Fruit fly (Drosophila melanogaster): ENCODE measurements around the gene trh.

The trh gene

DNA sequence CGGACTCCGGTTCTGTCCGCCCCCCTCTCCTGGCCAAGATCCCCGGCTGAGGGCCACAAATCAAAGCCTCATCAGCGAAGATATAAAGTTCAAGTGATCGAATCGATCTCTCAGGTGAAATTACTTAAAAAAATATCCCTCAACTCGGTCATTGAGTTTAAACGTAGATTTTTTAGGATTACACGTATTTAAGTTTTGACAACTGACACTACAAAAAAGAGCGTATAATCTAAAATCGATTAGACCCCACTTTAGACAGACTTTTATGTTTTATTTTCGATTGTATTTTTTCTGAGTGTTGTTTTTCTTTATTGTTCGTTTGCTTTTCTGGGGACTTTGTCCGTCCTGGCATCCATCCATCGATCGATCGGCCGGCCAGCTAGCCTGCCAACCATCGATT lies 7.3 kb downstream of the trh start:
- TF ChIP-seq noc (tag; optimal IDR thresholded peaks at IDR 0.05), result no peak

DNA sequence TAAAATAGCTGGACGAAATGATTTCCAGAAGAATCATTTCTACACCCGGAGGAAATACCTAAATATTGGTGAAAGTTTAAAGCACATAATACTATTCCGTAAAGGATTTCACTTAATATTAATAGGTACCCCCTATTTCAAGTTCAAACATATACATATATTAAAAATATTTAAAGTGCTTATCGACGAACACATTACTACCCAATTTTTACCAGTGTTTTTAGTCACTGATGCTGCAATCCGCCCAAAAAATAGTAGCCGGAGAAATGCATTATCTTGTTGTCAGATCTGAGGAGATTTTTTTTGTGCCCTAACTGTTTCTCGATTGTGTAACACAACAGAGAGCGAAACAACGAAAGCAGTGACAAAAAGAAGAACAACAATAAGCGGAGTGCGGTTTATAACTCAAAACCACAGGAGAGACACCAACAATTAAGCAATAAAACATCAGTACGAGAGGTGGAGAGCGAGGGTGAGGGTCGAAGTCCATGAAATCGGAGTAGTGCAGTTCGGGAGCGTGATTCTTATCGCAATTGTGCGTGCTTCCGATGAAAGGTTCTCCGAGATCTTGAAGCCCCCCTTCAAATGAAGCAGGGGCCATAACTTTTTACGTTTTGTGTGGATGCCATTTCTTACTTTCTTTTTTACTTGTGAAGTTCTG lies 11.4 kb downstream of the trh start:
- no peak for TF ChIP-seq noc (tag; optimal IDR thresholded peaks at IDR 0.05)

DNA sequence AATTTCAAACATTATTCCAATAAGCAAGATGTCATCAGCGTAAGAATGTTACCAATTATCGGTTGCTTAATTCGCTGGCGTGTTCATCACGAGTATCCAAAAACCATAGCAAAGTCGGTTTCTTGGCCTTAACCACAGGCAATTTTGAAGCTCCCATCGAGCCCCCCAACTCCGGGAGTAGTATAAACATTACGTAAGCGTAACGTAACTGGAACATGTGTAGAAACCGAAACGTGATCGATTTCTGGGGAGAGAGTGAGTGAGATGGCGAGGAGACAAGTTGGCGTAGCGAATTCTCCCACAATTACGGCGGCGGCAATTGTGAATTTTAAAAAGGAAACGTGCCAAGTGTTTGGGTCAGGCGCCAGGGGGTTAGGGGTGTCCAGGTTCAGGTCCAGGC lies 13.5 kb downstream of the trh start:
- TF ChIP-seq noc (tag; optimal IDR thresholded peaks at IDR 0.05), result no peak

DNA sequence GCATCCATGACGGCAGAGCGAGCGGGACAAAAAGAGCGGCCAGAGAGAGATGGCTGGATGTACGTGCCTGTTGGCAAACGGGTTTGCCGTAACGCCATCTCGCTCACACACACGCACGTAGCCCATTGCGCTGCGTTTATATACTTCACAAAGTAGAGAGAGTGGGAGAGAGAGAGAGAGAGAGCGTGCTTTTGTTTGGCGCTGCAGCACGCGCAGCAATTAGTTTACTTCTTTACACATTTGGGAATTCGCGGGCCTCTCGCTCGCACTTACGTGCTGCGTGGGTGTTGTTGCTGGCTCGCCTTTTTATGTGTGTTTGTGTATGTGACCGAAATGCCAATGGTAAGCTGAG lies 14.4 kb downstream of the trh start:
- TF ChIP-seq noc (tag; optimal IDR thresholded peaks at IDR 0.05), result no peak

DNA sequence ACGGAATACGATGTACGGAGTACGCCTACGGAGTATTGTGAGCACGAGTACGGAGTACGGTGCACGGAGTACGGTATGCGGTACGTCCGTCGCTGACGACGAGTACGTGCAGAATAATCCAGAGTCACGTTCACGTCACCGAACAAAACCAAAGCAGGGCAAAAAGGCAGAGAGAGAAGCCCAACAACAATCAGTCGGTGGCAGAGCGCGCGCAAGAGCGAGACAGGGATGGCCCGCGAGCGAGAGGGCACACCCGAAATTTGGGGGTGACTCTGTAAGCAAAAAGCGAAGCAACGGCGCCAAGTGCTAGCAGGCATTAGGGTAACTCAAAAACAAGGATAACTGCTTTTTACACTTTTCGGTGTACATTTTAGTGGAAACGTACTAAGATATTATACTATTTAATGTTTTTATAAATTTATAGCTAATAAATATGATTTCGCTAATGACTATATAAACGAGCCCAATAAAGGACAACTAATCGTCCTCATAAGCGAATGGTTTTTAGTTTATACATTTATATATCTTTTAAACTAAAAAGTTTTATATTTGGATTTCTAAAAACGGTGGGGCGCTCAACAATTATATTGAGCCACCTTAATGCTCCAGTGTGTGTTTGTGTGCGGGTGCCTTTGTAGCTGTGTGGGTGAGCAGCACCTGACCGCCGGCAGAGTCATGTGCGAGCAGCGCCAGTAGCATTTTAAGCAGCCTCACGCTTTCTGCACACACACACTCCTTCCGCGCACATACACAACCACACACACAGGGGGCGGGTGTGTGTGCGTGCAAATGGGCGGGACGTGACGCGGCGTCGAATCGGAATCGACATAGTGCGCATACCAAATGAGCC lies 15.0 kb downstream of the trh start:
- TF ChIP-seq noc (tag; optimal IDR thresholded peaks at IDR 0.05), result peak; percentile 85

DNA sequence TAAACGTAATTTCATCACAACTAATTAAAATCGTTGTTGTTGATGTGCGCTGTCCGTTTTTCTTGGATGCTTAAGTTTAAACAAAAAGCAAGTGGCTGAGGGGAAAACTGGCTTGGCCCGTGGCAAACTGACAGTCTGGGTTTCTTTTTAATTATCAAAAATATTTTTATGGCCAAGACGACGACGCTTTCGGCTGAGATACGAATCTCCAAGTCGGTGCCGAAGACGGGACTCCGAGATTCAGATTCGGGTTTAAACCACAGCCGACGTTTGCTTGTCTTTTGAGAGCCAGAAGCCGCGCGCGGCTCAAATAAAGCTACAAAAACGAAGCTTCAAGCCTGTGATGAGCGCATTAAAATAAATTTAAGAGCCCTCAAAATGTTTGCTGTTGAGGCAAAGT lies 16.8 kb downstream of the trh start:
- no peak for TF ChIP-seq noc (tag; optimal IDR thresholded peaks at IDR 0.05)

DNA sequence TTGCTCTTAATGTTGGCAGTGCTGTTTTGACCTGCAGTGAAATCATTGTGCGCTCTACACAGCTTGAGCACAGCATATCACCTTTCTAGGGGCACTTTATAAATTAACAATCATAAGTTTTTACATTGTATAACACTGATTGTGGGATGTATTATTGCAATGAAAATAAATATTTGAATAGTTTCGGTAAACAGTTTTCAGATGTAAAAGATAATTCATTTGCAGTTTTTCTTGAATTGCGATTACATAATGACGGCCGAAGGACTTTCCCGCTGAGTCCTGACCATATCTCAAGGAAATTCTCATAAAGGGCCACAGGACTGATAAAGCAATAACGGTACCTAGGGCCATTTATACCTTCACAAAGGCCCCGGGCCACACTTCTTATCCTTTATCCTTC lies 17.9 kb downstream of the trh start:
- TF ChIP-seq noc (tag; optimal IDR thresholded peaks at IDR 0.05), result no peak

DNA sequence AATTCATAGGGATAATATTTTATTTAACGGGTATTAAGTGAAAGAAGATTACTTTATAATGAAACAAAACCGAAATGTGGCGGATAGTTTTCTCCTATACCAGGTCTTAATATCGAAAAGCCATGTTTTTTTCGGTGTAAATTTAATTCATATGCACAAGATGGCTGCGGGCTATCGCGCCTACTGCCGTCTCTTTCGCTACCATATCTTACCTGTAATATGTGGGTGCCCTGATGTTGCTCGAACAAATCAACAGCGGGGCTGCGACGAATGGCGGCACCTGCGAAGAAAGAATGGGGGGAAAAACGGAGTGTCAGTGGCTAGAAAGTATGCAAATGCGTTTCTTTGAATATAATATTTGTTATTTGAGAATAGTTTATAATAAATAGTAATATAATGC lies 21.2 kb downstream of the trh start:
- TF ChIP-seq noc (tag; optimal IDR thresholded peaks at IDR 0.05), result no peak

DNA sequence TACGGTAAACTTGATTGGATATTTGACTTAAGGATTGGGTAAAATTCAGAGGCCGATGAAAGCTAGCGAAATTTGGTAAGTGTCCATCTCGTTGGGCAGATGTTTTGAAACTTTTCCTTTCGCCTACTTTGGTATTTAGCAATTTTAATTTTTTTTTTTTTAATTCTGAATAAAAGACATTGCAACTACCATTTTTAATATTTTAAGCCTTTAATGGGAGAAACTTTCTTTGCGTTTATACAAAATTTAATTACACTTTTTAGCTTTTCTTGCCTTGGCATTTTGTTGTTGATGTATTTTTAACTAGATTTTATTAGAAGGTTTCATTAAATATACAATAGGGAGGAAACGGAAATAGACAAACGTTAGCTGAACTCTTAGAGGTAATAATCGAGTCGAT lies 26.1 kb downstream of the trh start, which contains the start of gene CG13884:
CG13884 (minus strand) TSS at position 101 of the 400 bp plus-strand sequence.
- no peak for TF ChIP-seq noc (tag; optimal IDR thresholded peaks at IDR 0.05)

DNA sequence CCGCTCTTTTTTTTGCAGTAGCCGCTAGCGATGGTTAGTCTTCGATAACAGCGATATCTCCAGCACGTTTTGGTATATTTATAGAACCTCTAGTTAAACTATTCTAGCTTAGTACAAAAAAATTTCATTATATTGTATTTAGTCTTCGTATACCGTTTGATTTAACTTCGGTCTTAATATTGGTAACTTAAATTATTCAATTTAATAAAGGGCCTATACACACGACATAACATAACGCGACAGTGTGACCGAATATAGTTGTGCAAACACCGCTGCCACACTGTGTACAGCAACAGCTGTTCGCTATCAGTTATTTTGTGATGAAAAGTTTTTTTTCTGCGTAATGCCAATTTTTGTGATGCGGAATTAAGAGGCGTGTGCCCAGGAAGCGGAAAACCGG lies 31.2 kb downstream of the trh start, which contains the start of the genes Cdc5 and CG1233:
Cdc5 (minus strand) TSS at position 183 of the 400 bp plus-strand sequence.
CG1233 (plus strand) TSS at position 272 of the 400 bp plus-strand sequence.
- TF ChIP-seq noc (tag; optimal IDR thresholded peaks at IDR 0.05), result no peak

DNA sequence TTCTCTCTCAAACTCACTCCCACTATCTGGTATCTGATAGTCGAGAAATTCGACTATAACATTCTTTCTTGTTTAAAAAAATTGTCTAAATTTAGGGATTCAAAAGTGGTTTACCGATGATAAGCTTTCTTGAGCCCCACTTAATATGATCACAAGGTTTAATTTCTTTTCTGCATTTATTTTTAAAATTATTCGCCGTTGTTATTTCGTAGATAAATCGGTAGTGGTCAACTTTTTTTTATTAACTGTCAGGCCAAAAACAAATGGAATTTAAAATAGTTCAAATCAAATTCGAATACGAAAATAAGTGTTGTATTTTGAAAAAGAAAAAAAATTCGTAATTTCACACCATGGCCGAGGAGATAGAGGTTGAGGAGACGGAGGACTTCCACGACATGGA lies 34.8 kb downstream of the trh start, which contains the start of gene Roc1b:
Roc1b (plus strand) TSS at position 301 of the 400 bp plus-strand sequence.
- no peak for TF ChIP-seq noc (tag; optimal IDR thresholded peaks at IDR 0.05)

DNA sequence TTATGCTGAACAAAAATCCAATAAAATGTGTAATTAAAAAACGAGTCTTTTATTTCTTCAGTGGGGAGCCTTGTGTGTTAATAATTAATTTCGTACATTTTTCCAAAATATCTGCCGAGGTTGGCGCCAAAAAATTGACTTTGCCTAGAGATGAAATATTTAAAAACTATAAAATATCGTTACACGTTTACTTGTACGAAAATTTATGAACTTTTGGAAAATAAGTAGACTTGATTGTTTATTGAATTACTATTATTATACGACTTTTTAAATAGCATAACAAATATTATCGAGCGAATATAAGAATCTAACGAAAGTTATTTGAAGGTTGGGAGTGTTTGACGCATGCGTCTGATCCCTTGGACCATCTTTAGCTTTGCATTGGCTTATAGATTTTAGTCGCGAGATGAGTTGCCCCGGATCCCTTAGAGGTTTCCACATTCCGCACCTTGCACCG lies 36.4 kb downstream of the trh start, which contains the start of gene CG1231:
CG1231 (plus strand) TSS at position 407 of the 457 bp plus-strand sequence.
- TF ChIP-seq noc (tag; optimal IDR thresholded peaks at IDR 0.05), result no peak

DNA sequence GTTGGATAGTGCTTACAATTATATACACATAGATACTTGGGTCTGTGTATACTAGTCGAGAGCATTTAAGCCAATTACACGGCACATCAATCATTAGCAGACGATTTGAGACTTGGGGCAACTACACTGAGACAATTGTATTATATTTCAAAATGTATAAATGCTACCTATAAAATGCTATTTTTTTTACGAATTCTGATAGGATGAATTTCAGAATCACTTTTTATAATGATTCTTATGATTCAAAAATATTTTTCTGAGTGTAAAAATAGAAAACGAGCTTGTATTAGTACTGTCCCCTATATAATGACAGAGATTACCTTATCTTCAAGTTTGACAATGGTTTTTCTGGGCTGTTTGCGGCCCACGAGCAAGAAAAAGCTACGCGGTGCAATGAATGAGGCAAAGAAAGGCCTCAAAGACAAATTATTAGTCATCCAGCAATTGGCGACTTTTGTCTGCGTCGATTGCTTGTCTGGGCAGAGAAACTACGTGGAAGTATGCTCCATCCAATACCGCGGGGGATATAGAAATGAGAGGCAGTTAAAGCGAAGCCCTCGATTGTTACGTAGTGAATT lies 41.7 kb downstream of the trh start:
- peak; percentile 91 for TF ChIP-seq noc (tag; optimal IDR thresholded peaks at IDR 0.05)

DNA sequence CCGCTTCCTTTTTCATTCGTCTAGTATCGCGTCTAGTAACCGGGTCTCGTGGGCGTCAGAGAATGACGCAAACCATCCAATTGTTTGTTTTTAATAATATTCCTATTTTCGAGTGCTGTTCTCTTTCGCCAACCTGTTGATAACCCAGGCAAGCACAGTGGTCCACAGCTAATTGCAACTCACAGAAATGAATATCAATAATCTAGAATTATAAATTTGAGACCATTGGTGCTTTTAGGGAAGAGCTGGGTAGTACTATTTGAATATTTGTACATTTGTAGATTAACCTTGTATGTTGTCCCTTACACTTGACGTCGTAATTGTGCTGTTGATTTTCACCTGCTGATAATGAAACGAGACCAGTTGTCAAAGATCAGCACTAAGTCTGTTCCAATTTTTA lies 42.7 kb downstream of the trh start:
- TF ChIP-seq noc (tag; optimal IDR thresholded peaks at IDR 0.05), result peak; percentile 51

DNA sequence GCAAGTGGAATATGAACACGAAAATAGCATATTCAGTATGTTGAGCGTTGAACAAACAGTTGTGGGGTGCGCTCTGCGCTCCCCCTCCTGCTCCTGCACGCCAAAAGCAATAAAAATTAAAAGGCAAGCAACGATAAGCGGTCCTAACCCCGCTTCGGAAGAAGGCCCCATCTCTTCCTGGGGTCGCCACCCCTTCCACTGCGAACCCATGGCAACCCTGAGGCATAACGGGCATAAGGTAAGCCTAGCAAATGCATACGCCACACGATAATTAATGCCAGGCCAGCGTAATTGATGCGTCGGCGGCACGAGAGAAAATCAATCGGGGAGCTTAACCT lies 44.1 kb downstream of the trh start:
- no peak for TF ChIP-seq noc (tag; optimal IDR thresholded peaks at IDR 0.05)

DNA sequence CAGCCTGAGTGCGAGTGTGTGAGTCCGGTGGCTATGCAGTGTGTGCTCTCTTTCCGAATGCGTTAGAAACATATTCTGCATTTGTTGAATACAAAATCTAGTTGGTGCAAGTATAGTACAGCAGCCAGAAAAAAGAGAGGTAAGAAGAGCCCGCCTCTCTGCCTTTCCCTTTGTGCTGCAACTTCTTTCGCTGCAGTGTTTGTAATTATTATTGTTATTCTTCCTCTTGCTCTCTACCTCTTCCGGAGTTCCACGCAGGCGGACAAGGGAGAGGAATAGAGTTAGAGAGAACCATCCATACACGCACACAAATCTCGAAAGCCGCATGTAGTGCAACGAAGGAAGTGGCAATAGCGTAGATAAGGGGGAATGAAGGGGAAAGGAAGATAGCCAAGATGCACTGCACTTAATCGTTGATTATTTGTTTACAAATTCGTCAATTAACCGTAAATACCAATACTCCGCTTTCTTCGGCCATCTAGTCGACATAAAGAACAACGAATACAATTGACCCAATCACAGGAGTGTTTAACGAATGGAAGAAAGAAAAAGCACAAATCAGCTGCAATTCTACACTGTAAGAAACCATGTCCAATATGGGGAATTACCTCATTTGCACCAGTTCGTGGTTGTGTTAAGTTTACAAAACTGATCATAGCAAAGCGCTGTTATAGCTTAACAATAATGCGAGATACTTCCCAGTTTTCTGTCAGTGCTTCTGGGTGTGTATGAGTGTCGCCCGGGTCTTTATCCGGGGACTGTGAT lies 44.6 kb downstream of the trh start:
- TF ChIP-seq noc (tag; optimal IDR thresholded peaks at IDR 0.05), result no peak
